Worm (Caenorhabditis elegans) whole organism, L1 larva: ENCODE results near the gene T18D3.9.

Experiments
- fkh-10 ChIP-seq: sonication (generic microtip); optimal IDR thresholded peaks from 2 replicates; lab custom pipeline; 2017; ENCODE audit warnings: missing biosample characterization, missing genetic modification reagents, missing genetic modification characterization
- hlh-4 ChIP-seq: sonication (generic microtip); optimal IDR thresholded peaks from 2 replicates; lab custom pipeline; 2016; ENCODE audit warnings: mild to moderate bottlenecking, missing genetic modification characterization, missing compliant biosample characterization

- TF ChIP-seq hlh-4 (no peak), fkh-10 (no peak)
These were observed 9.2 kb upstream of the T18D3.9 start, which contains the start of gene T18D3.5 for ce11 chrX:12463504-12463903.
